Fruit fly (Drosophila melanogaster): Measurements from ENCODE around the gene CG31869.

Gene CG31869

dm6 chr2L:10801951-10802780, 1.3 kb upstream of the CG31869 start:
- TF ChIP-seq CG4496 (GFP tag; IDR thresholded peaks at IDR 0.05) (no peak), Ets98B (GFP tag; IDR thresholded peaks at IDR 0.05) (no peak), Pif1A (GFP tag; optimal IDR thresholded peaks at IDR 0.05) (no peak), rn (GFP tag; IDR thresholded peaks at IDR 0.05) (no peak), fd96Ca (GFP tag; IDR thresholded peaks at IDR 0.05) (no peak), CG15710 (tag; optimal IDR thresholded peaks at IDR 0.05) (no peak), CG13204 (GFP tag; optimal IDR thresholded peaks at IDR 0.05) (no peak), gl (tag; optimal IDR thresholded peaks at IDR 0.05) (no peak), CG10348 (GFP tag; IDR thresholded peaks at IDR 0.05) (no peak), Snoo (tag; optimal IDR thresholded peaks at IDR 0.05) (no peak), EcR (GFP tag; optimal IDR thresholded peaks at IDR 0.05) (no peak), D1 (tag; optimal IDR thresholded peaks at IDR 0.05) (no peak), CG8159 (tag; optimal IDR thresholded peaks at IDR 0.05) (no peak), CG17806 (tag; optimal IDR thresholded peaks at IDR 0.05) (no peak), CG9948 (tag; optimal IDR thresholded peaks at IDR 0.05) (no peak), CG12605 (GFP tag; IDR thresholded peaks at IDR 0.05) (no peak), CG34367 (tag; optimal IDR thresholded peaks at IDR 0.05) (no peak), Pif1B (GFP tag; optimal IDR thresholded peaks at IDR 0.05) (no peak)

dm6 chr2L:10795731-10796130, 5.2 kb downstream of the CG31869 start:
- no peak for TF ChIP-seq Snoo (tag; optimal IDR thresholded peaks at IDR 0.05)

dm6 chr2L:10794032-10794431, 6.9 kb downstream of the CG31869 start:
- TF ChIP-seq gl (tag; optimal IDR thresholded peaks at IDR 0.05), result peak; percentile 56
- TF ChIP-seq Pif1B (GFP tag; optimal IDR thresholded peaks at IDR 0.05), result peak; percentile 42
- no peak for TF ChIP-seq rn (GFP tag; IDR thresholded peaks at IDR 0.05)
- TF ChIP-seq EcR (GFP tag; optimal IDR thresholded peaks at IDR 0.05), result peak; percentile 46
- no peak for TF ChIP-seq D1 (tag; optimal IDR thresholded peaks at IDR 0.05)
- TF ChIP-seq CG15710 (tag; optimal IDR thresholded peaks at IDR 0.05), result peak; percentile 36
- no peak for TF ChIP-seq CG13204 (GFP tag; optimal IDR thresholded peaks at IDR 0.05)
- TF ChIP-seq CG8159 (tag; optimal IDR thresholded peaks at IDR 0.05), result peak; percentile 35
- TF ChIP-seq Snoo (tag; optimal IDR thresholded peaks at IDR 0.05), result peak; percentile 9
- TF ChIP-seq Pif1A (GFP tag; optimal IDR thresholded peaks at IDR 0.05), result peak; percentile 29

dm6 chr2L:10792072-10792471, 8.8 kb downstream of the CG31869 start:
- TF ChIP-seq CG14655 (GFP tag; optimal IDR thresholded peaks at IDR 0.05), result peak; percentile 53
- TF ChIP-seq CG9948 (tag; optimal IDR thresholded peaks at IDR 0.05), result peak; percentile 46
- no peak for TF ChIP-seq CG8301 (tag; optimal IDR thresholded peaks at IDR 0.05)
- TF ChIP-seq CG10348 (GFP tag; IDR thresholded peaks at IDR 0.05), result no peak
- no peak for TF ChIP-seq gl (tag; optimal IDR thresholded peaks at IDR 0.05)

- TF ChIP-seq CG17806 (tag; optimal IDR thresholded peaks at IDR 0.05) (peak; percentile 66), Pif1B (GFP tag; optimal IDR thresholded peaks at IDR 0.05) (peak; percentile 57), EcR (GFP tag; optimal IDR thresholded peaks at IDR 0.05) (peak; percentile 11), Pif1A (GFP tag; optimal IDR thresholded peaks at IDR 0.05) (peak; percentile 71), CG4496 (GFP tag; IDR thresholded peaks at IDR 0.05) (no peak; the same call in 2 of the 3 replicates), CG12605 (GFP tag; IDR thresholded peaks at IDR 0.05) (no peak; the same call in 1 of the 2 replicates), CG32121 (GFP tag; IDR thresholded peaks at IDR 0.05) (no peak), fd96Ca (GFP tag; IDR thresholded peaks at IDR 0.05) (peak; percentile 57; the same call in 1 of the 3 replicates), gl (tag; optimal IDR thresholded peaks at IDR 0.05) (peak; percentile 29), Snoo (tag; optimal IDR thresholded peaks at IDR 0.05) (peak; percentile 76), CG34367 (tag; optimal IDR thresholded peaks at IDR 0.05) (peak; percentile 18), CG14655 (GFP tag; optimal IDR thresholded peaks at IDR 0.05) (peak; percentile 66), CG8301 (tag; optimal IDR thresholded peaks at IDR 0.05) (peak; percentile 38), CG9948 (tag; optimal IDR thresholded peaks at IDR 0.05) (peak; percentile 58), D1 (tag; optimal IDR thresholded peaks at IDR 0.05) (no peak), CG15710 (tag; optimal IDR thresholded peaks at IDR 0.05) (peak; percentile 49), Ets98B (GFP tag; IDR thresholded peaks at IDR 0.05) (no peak), CG10348 (GFP tag; IDR thresholded peaks at IDR 0.05) (no peak), CG8159 (tag; optimal IDR thresholded peaks at IDR 0.05) (peak; percentile 44), rn (GFP tag; IDR thresholded peaks at IDR 0.05) (no peak), CG13204 (GFP tag; optimal IDR thresholded peaks at IDR 0.05) (no peak)
These were observed 9.6 kb downstream of the CG31869 start for dm6 chr2L:10791343-10791742.

dm6 chr2L:10789922-10790321, 11.0 kb downstream of the CG31869 start, which contains the start of gene CG31870:
TSS of gene CG31870 (plus strand) at chr2L:10790222.
- TF ChIP-seq CG10348 (GFP tag; IDR thresholded peaks at IDR 0.05) (no peak), rn (GFP tag; IDR thresholded peaks at IDR 0.05) (no peak), fd96Ca (GFP tag; IDR thresholded peaks at IDR 0.05) (no peak), CG17806 (tag; optimal IDR thresholded peaks at IDR 0.05) (no peak), CG15710 (tag; optimal IDR thresholded peaks at IDR 0.05) (no peak), Pif1A (GFP tag; optimal IDR thresholded peaks at IDR 0.05) (no peak), CG32121 (GFP tag; IDR thresholded peaks at IDR 0.05) (no peak), CG12605 (GFP tag; IDR thresholded peaks at IDR 0.05) (no peak), CG13204 (GFP tag; optimal IDR thresholded peaks at IDR 0.05) (no peak), CG8301 (tag; optimal IDR thresholded peaks at IDR 0.05) (no peak), Pif1B (GFP tag; optimal IDR thresholded peaks at IDR 0.05) (no peak), gl (tag; optimal IDR thresholded peaks at IDR 0.05) (no peak), CG34367 (tag; optimal IDR thresholded peaks at IDR 0.05) (no peak), CG4496 (GFP tag; IDR thresholded peaks at IDR 0.05) (no peak), CG9948 (tag; optimal IDR thresholded peaks at IDR 0.05) (no peak)
